Worm (Caenorhabditis elegans) whole organism, L3 larva: Measurements from ENCODE around the gene snf-6.

Experiments used
- R02D3.7 ChIP-seq: fragments of 150-350 bp; optimal IDR thresholded peaks from 2 replicates; lab custom pipeline; 2014; ENCODE audit warnings: missing biosample characterization, missing genetic modification characterization
- aly-2 ChIP-seq: fragments of 150-350 bp; optimal IDR thresholded peaks from 2 replicates; lab custom pipeline; 2014; ENCODE audit warnings: missing biosample characterization, missing genetic modification characterization
- ceh-16 ChIP-seq: sonication (generic microtip); optimal IDR thresholded peaks from 2 replicates; lab custom pipeline; 2017; ENCODE audit warnings: missing biosample characterization, missing genetic modification characterization
- ceh-28 ChIP-seq: fragments of 150-350 bp; optimal IDR thresholded peaks from 2 replicates; lab custom pipeline; 2014; ENCODE audit warnings: missing biosample characterization, missing genetic modification reagents, missing genetic modification characterization
- ceh-82 ChIP-seq: fragments of 150-350 bp; optimal IDR thresholded peaks from 2 replicates; lab custom pipeline; 2014; ENCODE audit warnings: missing biosample characterization, missing genetic modification characterization
- ceh-9 ChIP-seq: sonication (generic microtip); optimal IDR thresholded peaks from 2 replicates; lab custom pipeline; 2018; ENCODE audit warnings: missing biosample characterization, missing genetic modification characterization
- egl-5 ChIP-seq: fragments of 150-350 bp; optimal IDR thresholded peaks from 2 replicates; lab custom pipeline; 2017; ENCODE audit warnings: missing biosample characterization, missing genetic modification reagents, missing genetic modification characterization, inconsistent platforms
- elt-1 ChIP-seq: fragments of 150-350 bp; optimal IDR thresholded peaks from 2 replicates; lab custom pipeline; 2014; ENCODE audit warnings: missing biosample characterization, missing genetic modification characterization
- elt-2 ChIP-seq: sonication (generic microtip); optimal IDR thresholded peaks from 2 replicates; lab custom pipeline; 2016; ENCODE audit warnings: missing genetic modification reagents, mild to moderate bottlenecking, missing genetic modification characterization, missing compliant biosample characterization
- elt-3 ChIP-seq, 3 experiments: fragments of 150-350 bp in 1 of 3; sonication (generic microtip) in 2 of 3; optimal IDR thresholded peaks; 2 replicates in 2 of 3; 4 replicates in 1 of 3; lab custom pipeline; 2014 to 2017; ENCODE audit warnings: missing biosample characterization in 3 of 3, missing genetic modification characterization in 3 of 3
- eor-1 ChIP-seq, 2 experiments: fragments of 150-350 bp; optimal IDR thresholded peaks; 2 replicates each; lab custom pipeline; 2014 to 2018; ENCODE audit warnings: missing biosample characterization in 2 of 2, missing genetic modification characterization in 2 of 2
- fkh-2 ChIP-seq: fragments of 150-350 bp; optimal IDR thresholded peaks from 2 replicates; lab custom pipeline; 2014; ENCODE audit warnings: missing biosample characterization, missing genetic modification reagents, missing genetic modification characterization
- fos-1 ChIP-seq: fragments of 150-350 bp; optimal IDR thresholded peaks from 2 replicates; lab custom pipeline; 2014; ENCODE audit warnings: missing biosample characterization, missing genetic modification characterization
- hmg-11 ChIP-seq: sonication (generic microtip); optimal IDR thresholded peaks from 2 replicates; lab custom pipeline; 2016; ENCODE audit warnings: missing genetic modification characterization, missing compliant biosample characterization
- jun-1 ChIP-seq: fragments of 150-350 bp; optimal IDR thresholded peaks from 2 replicates; lab custom pipeline; 2014; ENCODE audit warnings: missing biosample characterization, missing genetic modification reagents, missing genetic modification characterization
- lin-15B ChIP-seq: fragments of 150-350 bp; optimal IDR thresholded peaks from 2 replicates; lab custom pipeline; 2014; ENCODE audit warnings: missing biosample characterization, missing genetic modification characterization
- lin-39 ChIP-seq: fragments of 150-350 bp; optimal IDR thresholded peaks from 2 replicates; lab custom pipeline; 2018; ENCODE audit warnings: missing biosample characterization, missing genetic modification reagents, missing genetic modification characterization
- lsy-12 ChIP-seq: sonication (generic microtip); optimal IDR thresholded peaks from 2 replicates; lab custom pipeline; 2016; ENCODE audit warnings: mild to moderate bottlenecking, missing genetic modification characterization, missing compliant biosample characterization
- mdl-1 ChIP-seq: fragments of 150-350 bp; optimal IDR thresholded peaks from 2 replicates; lab custom pipeline; 2014; ENCODE audit warnings: missing biosample characterization, missing genetic modification characterization
- mml-1 ChIP-seq: fragments of 150-350 bp; sonication (generic microtip); optimal IDR thresholded peaks from 3 replicates; lab custom pipeline; 2014; ENCODE audit warnings: missing biosample characterization, missing genetic modification characterization
- nfya-1 ChIP-seq: sonication (generic microtip); optimal IDR thresholded peaks from 2 replicates; lab custom pipeline; 2017; ENCODE audit warnings: missing genetic modification characterization, mild to moderate bottlenecking, missing compliant biosample characterization, antibody characterized with exemption, moderate library complexity; ENCODE audit not compliant: insufficient read depth
- nhr-11 ChIP-seq: fragments of 150-350 bp; optimal IDR thresholded peaks from 2 replicates; lab custom pipeline; 2014; ENCODE audit warnings: missing biosample characterization, missing genetic modification characterization
- nhr-12 ChIP-seq: fragments of 150-350 bp; optimal IDR thresholded peaks from 2 replicates; lab custom pipeline; 2014; ENCODE audit warnings: missing biosample characterization, missing genetic modification characterization
- nhr-23 ChIP-seq: fragments of 150-350 bp; optimal IDR thresholded peaks from 2 replicates; lab custom pipeline; 2014; ENCODE audit warnings: missing biosample characterization, missing genetic modification reagents, missing genetic modification characterization
- nhr-25 ChIP-seq: sonication (generic microtip); optimal IDR thresholded peaks from 2 replicates; lab custom pipeline; 2017; ENCODE audit warnings: missing biosample characterization, missing genetic modification characterization
- nhr-77 ChIP-seq: fragments of 150-350 bp; optimal IDR thresholded peaks from 2 replicates; lab custom pipeline; 2014; ENCODE audit warnings: missing biosample characterization, missing genetic modification characterization
- pha-4 ChIP-seq: fragments of 150-350 bp; optimal IDR thresholded peaks from 2 replicates; lab custom pipeline; 2014; ENCODE audit warnings: missing biosample characterization, missing genetic modification reagents, missing genetic modification characterization
- sea-2 ChIP-seq: fragments of 150-350 bp; sonication (generic microtip); optimal IDR thresholded peaks from 4 replicates; lab custom pipeline; 2014; ENCODE audit warnings: missing biosample characterization, missing genetic modification reagents, missing genetic modification characterization
- skn-1 ChIP-seq: fragments of 150-350 bp; optimal IDR thresholded peaks from 2 replicates; lab custom pipeline; 2014; ENCODE audit warnings: missing biosample characterization, missing genetic modification characterization
- unc-39 ChIP-seq: sonication (generic microtip); optimal IDR thresholded peaks from 4 replicates; lab custom pipeline; 2017; ENCODE audit warnings: missing biosample characterization, missing genetic modification characterization
- zag-1 ChIP-seq: fragments of 150-350 bp; optimal IDR thresholded peaks from 2 replicates; lab custom pipeline; 2014; ENCODE audit warnings: missing biosample characterization, missing genetic modification characterization
- ztf-4 ChIP-seq: fragments of 150-350 bp; optimal IDR thresholded peaks from 2 replicates; lab custom pipeline; 2014; ENCODE audit warnings: missing biosample characterization, missing genetic modification characterization

Gene snf-6

ce11 chrIII:1570006-1570405, 37.4 kb upstream of the snf-6 start, which contains the start of gene rep-1:
rep-1 (plus strand) TSS chrIII:1570306.
- TF ChIP-seq fos-1 (tag; lab: Kevin White, UChicago) (no peak), eor-1 (tag; optimal IDR thresholded peaks at IDR 0.05; lab: Kevin White, UChicago) (no peak), elt-3 (tag; optimal IDR thresholded peaks at IDR 0.05; lab: Kevin White, UChicago) (no peak), elt-1 (tag; lab: Kevin White, UChicago) (no peak), nhr-77 (tag; lab: Kevin White, UChicago) (no peak), nfya-1 (tag; lab: Kevin White, UChicago) (no peak), lin-15B (tag; lab: Kevin White, UChicago) (no peak)

ce11 chrIII:1558441-1559159, 26.0 kb upstream of the snf-6 start, which contains the start of the genes eelo-1 and Y67D2.2:
eelo-1 (minus strand) TSS chrIII:1558529.
Y67D2.2 (plus strand) TSS chrIII:1558800.
- TF ChIP-seq aly-2 (no peak), ceh-9 (tag; lab: Kevin White, UChicago) (no peak), ceh-82 (tag; lab: Kevin White, UChicago) (no peak), hmg-11 (tag; lab: Kevin White, UChicago) (peak; percentile 49), lin-15B (tag; lab: Kevin White, UChicago) (peak; percentile 54), egl-5 (tag; lab: Kevin White, UChicago) (peak; percentile 45), ceh-16 (tag; lab: Kevin White, UChicago) (no peak), pha-4 (tag; lab: Kevin White, UChicago) (peak; percentile 74), fos-1 (tag; lab: Kevin White, UChicago) (no peak), skn-1 (tag; lab: Kevin White, UChicago) (no peak), jun-1 (tag; lab: Kevin White, UChicago) (no peak), lin-39 (tag; lab: Kevin White, UChicago) (no peak), nhr-23 (tag; lab: Kevin White, UChicago) (peak; percentile 39), fkh-2 (tag; lab: Kevin White, UChicago) (no peak), nfya-1 (tag; lab: Kevin White, UChicago) (peak; percentile 61), elt-2 (tag; lab: Kevin White, UChicago) (no peak), elt-1 (tag; lab: Kevin White, UChicago) (no peak), zag-1 (tag; lab: Kevin White, UChicago) (no peak), mdl-1 (tag; lab: Kevin White, UChicago) (no peak), R02D3.7 (tag; lab: Kevin White, UChicago) (no peak)

- no peak for TF ChIP-seq nhr-12 (tag; lab: Kevin White, UChicago)
- TF ChIP-seq ceh-9 (tag; lab: Kevin White, UChicago), result no peak
- TF ChIP-seq elt-3 (tag; optimal IDR thresholded peaks at IDR 0.05; lab: Kevin White, UChicago), result no peak
Observed at ce11 chrIII:1554347-1554746, 21.7 kb upstream of the snf-6 start, which contains the start of gene ddx-35. ddx-35 (minus strand) TSS chrIII:1554447.

- TF ChIP-seq jun-1 (tag; lab: Kevin White, UChicago), result no peak
- TF ChIP-seq ceh-28, result peak; percentile 90
Observed at ce11 chrIII:1543406-1544011, 10.9 kb upstream of the snf-6 start.

ce11 chrIII:1540100-1540695, 7.6 kb upstream of the snf-6 start, which contains the start of the genes Y67D2.5 and cisd-3.2:
Y67D2.5 (minus strand) TSS chrIII:1540244.
cisd-3.2 (plus strand) TSS chrIII:1540493.
- TF ChIP-seq nhr-11 (tag; lab: Kevin White, UChicago) (no peak), pha-4 (tag; lab: Kevin White, UChicago) (peak; percentile 24), nfya-1 (tag; lab: Kevin White, UChicago) (peak; percentile 1), lsy-12 (no peak), hmg-11 (tag; lab: Kevin White, UChicago) (peak; percentile 5), R02D3.7 (tag; lab: Kevin White, UChicago) (no peak), nhr-25 (tag; lab: Kevin White, UChicago) (no peak), lin-15B (tag; lab: Kevin White, UChicago) (peak; percentile 86), sea-2 (GFP tag; lab: Kevin White, UChicago) (no peak), ztf-4 (no peak), unc-39 (no peak), mml-1 (tag; lab: Kevin White, UChicago) (no peak)
